Worm (Caenorhabditis elegans) whole organism, L4/young adult: ENCODE measurements around the gene sptl-1.
"Not testable (repeated sequence)": the region's sequence is repeated elsewhere in the genome, so short reads cannot be mapped to it uniquely, and the experiment has no call there.

Experiments
- W03F9.2 ChIP-seq: fragments of 150-350 bp; optimal IDR thresholded peaks from 2 replicates; lab custom pipeline; 2014; ENCODE audit warnings: missing biosample characterization, missing genetic modification characterization
- dao-5 ChIP-seq: sonication (generic microtip); optimal IDR thresholded peaks from 2 replicates; lab custom pipeline; 2016; ENCODE audit warnings: missing genotype, missing genetic modification characterization, moderate library complexity, missing compliant biosample characterization
- him-1 ChIP-seq: sonication (generic microtip); optimal IDR thresholded peaks from 2 replicates; lab custom pipeline; 2016; ENCODE audit warnings: missing genotype, missing genetic modification reagents, missing genetic modification characterization, missing compliant biosample characterization

sptl-1 gene

DNA sequence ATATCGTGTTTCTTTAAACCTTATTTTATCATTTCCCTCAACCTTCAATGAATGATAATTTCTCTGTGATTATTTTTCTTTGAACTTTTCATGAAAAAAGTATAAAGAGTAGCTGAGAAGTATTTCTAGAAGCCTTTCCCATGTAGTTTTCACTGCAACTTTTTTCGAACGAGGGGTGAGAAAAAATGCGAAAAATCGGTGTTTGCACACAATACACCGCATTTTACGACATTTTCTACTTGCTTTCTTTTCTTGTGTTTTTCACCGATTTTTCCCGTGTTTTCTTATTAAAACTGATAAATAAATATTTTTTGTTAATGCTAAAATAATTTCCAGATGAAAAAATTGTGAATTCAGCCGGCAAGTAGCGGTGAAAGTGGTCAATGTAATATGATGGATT, 47.4 kb downstream of the sptl-1 start, which contains the start of gene C50D2.10:
C50D2.10 (plus strand) TSS at position 245 of the 400 bp plus-strand sequence.
- not testable (repeated sequence) for TF ChIP-seq dao-5; W03F9.2 (tag; lab: Kevin White, UChicago); him-1 (tag; lab: Kevin White, UChicago)

DNA sequence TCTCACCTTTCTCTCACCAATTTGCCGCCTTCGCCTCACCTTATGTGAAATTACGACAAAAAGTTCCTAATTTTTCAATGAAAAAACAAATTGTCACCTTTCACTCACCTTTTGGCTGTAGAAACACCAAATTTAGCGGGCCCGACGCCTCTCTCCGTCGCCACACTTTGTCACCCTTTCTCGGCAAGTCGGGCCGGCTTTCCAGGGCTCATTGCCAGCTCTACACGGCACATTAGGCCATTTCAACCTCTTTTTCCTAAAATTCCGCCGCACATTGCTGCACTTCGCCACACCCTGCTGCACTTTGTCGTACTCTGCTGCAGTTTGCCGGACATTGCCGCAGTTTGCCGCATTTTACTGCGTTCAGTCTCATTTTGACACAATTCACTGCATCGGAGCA, 49.7 kb downstream of the sptl-1 start:
- TF ChIP-seq him-1 (tag; lab: Kevin White, UChicago): no peak
- TF ChIP-seq dao-5: no peak
- TF ChIP-seq W03F9.2 (tag; lab: Kevin White, UChicago): no peak

- no peak for TF ChIP-seq dao-5
- TF ChIP-seq him-1 (tag; lab: Kevin White, UChicago): no peak
- no peak for TF ChIP-seq W03F9.2 (tag; lab: Kevin White, UChicago)
These were observed 52.8 kb downstream of the sptl-1 start, which contains the start of gene col-68 for ce11 chrII:104234-104633. Gene col-68, plus strand, starts transcription at chrII:104534.

- TF ChIP-seq dao-5 (no peak), W03F9.2 (tag; lab: Kevin White, UChicago) (no peak), him-1 (tag; lab: Kevin White, UChicago) (no peak)
These were observed 54.0 kb downstream of the sptl-1 start for ce11 chrII:105327-105882.

ce11 chrII:105889-106288, 54.4 kb downstream of the sptl-1 start, which contains the start of gene txt-1:
Gene txt-1, plus strand, starts transcription at chrII:106189.
- TF ChIP-seq him-1 (tag; lab: Kevin White, UChicago) (no peak), W03F9.2 (tag; lab: Kevin White, UChicago) (no peak), dao-5 (no peak)
